Worm (Caenorhabditis elegans) whole organism, L1 larva: ENCODE data around the gene T05A8.1.

Experiments
- ceh-82 ChIP-seq, 3 experiments: fragments of 150-350 bp in 1 of 3; sonication (generic microtip) in 2 of 3; optimal IDR thresholded peaks; 2 replicates each; lab custom pipeline; 2014 to 2017; ENCODE audit warnings: missing biosample characterization in 3 of 3, missing genetic modification characterization in 3 of 3
- egl-27 ChIP-seq, 2 experiments: fragments of 150-350 bp in 1 of 2; sonication (generic microtip); optimal IDR thresholded peaks; 3 replicates each; lab custom pipeline; 2017 to 2018; ENCODE audit warnings: missing biosample characterization in 2 of 2, missing genetic modification characterization in 2 of 2, missing genetic modification reagents in 2 of 2
- hlh-4 ChIP-seq: sonication (generic microtip); optimal IDR thresholded peaks from 2 replicates; lab custom pipeline; 2016; ENCODE audit warnings: mild to moderate bottlenecking, missing genetic modification characterization, missing compliant biosample characterization
- hpl-2 ChIP-seq: fragments of 150-350 bp; optimal IDR thresholded peaks from 2 replicates; lab custom pipeline; 2014; ENCODE audit warnings: missing biosample characterization, missing genetic modification reagents, missing genetic modification characterization
- mab-9 ChIP-seq: fragments of 200-800 bp; sonication (Bioruptor generic); IDR thresholded peaks from 2 replicates; pipeline ENCODE4 v1.3.6; 2022; ENCODE audit warnings: missing genetic modification reagents, missing genetic modification characterization, missing compliant biosample characterization
- skn-1 ChIP-seq: fragments of 150-350 bp; optimal IDR thresholded peaks from 2 replicates; lab custom pipeline; 2014; ENCODE audit warnings: missing biosample characterization, missing genetic modification characterization

ce11 chrII:2659364-2659763, 50.5 kb downstream of the T05A8.1 start, which contains the start of gene gcy-21:
- no peak for TF ChIP-seq hpl-2 (GFP tag; lab: Kevin White, UChicago)
- no peak for TF ChIP-seq ceh-82 (tag; optimal IDR thresholded peaks at IDR 0.05; lab: Kevin White, UChicago)
- TF ChIP-seq mab-9 (GFP tag; lab: Robert Waterston, UW): no peak
- no peak for TF ChIP-seq egl-27 (tag; optimal IDR thresholded peaks at IDR 0.05; lab: Kevin White, UChicago)
- TF ChIP-seq hlh-4 (tag; lab: Kevin White, UChicago): no peak
- no peak for TF ChIP-seq skn-1 (tag; lab: Kevin White, UChicago)
